Worm (Caenorhabditis elegans) whole organism, L3 larva: ENCODE results near the gene Y54G11A.14.
A peak's percentile ranks its signal among the peaks of the same experiment; 100 is the strongest.

ENCODE experiments used
- R02D3.7 ChIP-seq: fragments of 150-350 bp; optimal IDR thresholded peaks from 2 replicates; lab custom pipeline; 2014; ENCODE audit warnings: missing biosample characterization, missing genetic modification characterization
- aly-2 ChIP-seq: fragments of 150-350 bp; optimal IDR thresholded peaks from 2 replicates; lab custom pipeline; 2014; ENCODE audit warnings: missing biosample characterization, missing genetic modification characterization
- ama-1 ChIP-seq: fragments of 150-350 bp; optimal IDR thresholded peaks from 2 replicates; lab custom pipeline; 2018
- ceh-28 ChIP-seq: fragments of 150-350 bp; optimal IDR thresholded peaks from 2 replicates; lab custom pipeline; 2014; ENCODE audit warnings: missing biosample characterization, missing genetic modification reagents, missing genetic modification characterization
- ceh-9 ChIP-seq: sonication (generic microtip); optimal IDR thresholded peaks from 2 replicates; lab custom pipeline; 2018; ENCODE audit warnings: missing biosample characterization, missing genetic modification characterization
- daf-12 ChIP-seq: fragments of 150-350 bp; optimal IDR thresholded peaks from 2 replicates; lab custom pipeline; 2014; ENCODE audit warnings: missing biosample characterization, missing genetic modification reagents, missing genetic modification characterization
- egl-27 ChIP-seq: sonication (generic microtip); optimal IDR thresholded peaks from 4 replicates; lab custom pipeline; 2017; ENCODE audit warnings: missing biosample characterization, missing genetic modification reagents, missing genetic modification characterization
- egl-5 ChIP-seq: fragments of 150-350 bp; optimal IDR thresholded peaks from 2 replicates; lab custom pipeline; 2017; ENCODE audit warnings: missing biosample characterization, missing genetic modification reagents, missing genetic modification characterization, inconsistent platforms
- elt-2 ChIP-seq: sonication (generic microtip); optimal IDR thresholded peaks from 2 replicates; lab custom pipeline; 2016; ENCODE audit warnings: missing genetic modification reagents, mild to moderate bottlenecking, missing genetic modification characterization, missing compliant biosample characterization
- eor-1 ChIP-seq, 2 experiments: fragments of 150-350 bp; optimal IDR thresholded peaks; 2 replicates each; lab custom pipeline; 2014 to 2018; ENCODE audit warnings: missing biosample characterization in 2 of 2, missing genetic modification characterization in 2 of 2
- fos-1 ChIP-seq: fragments of 150-350 bp; optimal IDR thresholded peaks from 2 replicates; lab custom pipeline; 2014; ENCODE audit warnings: missing biosample characterization, missing genetic modification characterization
- hmg-11 ChIP-seq: sonication (generic microtip); optimal IDR thresholded peaks from 2 replicates; lab custom pipeline; 2016; ENCODE audit warnings: missing genetic modification characterization, missing compliant biosample characterization
- lin-15B ChIP-seq: fragments of 150-350 bp; optimal IDR thresholded peaks from 2 replicates; lab custom pipeline; 2014; ENCODE audit warnings: missing biosample characterization, missing genetic modification characterization
- lin-39 ChIP-seq: fragments of 150-350 bp; optimal IDR thresholded peaks from 2 replicates; lab custom pipeline; 2018; ENCODE audit warnings: missing biosample characterization, missing genetic modification reagents, missing genetic modification characterization
- nfya-1 ChIP-seq: sonication (generic microtip); optimal IDR thresholded peaks from 2 replicates; lab custom pipeline; 2017; ENCODE audit warnings: missing genetic modification characterization, mild to moderate bottlenecking, missing compliant biosample characterization, antibody characterized with exemption, moderate library complexity; ENCODE audit not compliant: insufficient read depth
- nhr-28 ChIP-seq: fragments of 150-350 bp; optimal IDR thresholded peaks from 2 replicates; lab custom pipeline; 2014; ENCODE audit warnings: missing biosample characterization, missing genetic modification characterization
- nhr-67 ChIP-seq: fragments of 150-350 bp; optimal IDR thresholded peaks from 2 replicates; lab custom pipeline; 2014; ENCODE audit warnings: missing biosample characterization, missing genetic modification characterization
- nhr-77 ChIP-seq: fragments of 150-350 bp; optimal IDR thresholded peaks from 2 replicates; lab custom pipeline; 2014; ENCODE audit warnings: missing biosample characterization, missing genetic modification characterization
- pha-4 ChIP-seq: fragments of 150-350 bp; optimal IDR thresholded peaks from 2 replicates; lab custom pipeline; 2014; ENCODE audit warnings: missing biosample characterization, missing genetic modification reagents, missing genetic modification characterization
- skn-1 ChIP-seq: fragments of 150-350 bp; optimal IDR thresholded peaks from 2 replicates; lab custom pipeline; 2014; ENCODE audit warnings: missing biosample characterization, missing genetic modification characterization
- tbx-2 ChIP-seq: sonication (generic microtip); optimal IDR thresholded peaks from 2 replicates; lab custom pipeline; 2016; ENCODE audit warnings: mild to moderate bottlenecking, missing genetic modification characterization, missing compliant biosample characterization
- zag-1 ChIP-seq: fragments of 150-350 bp; optimal IDR thresholded peaks from 2 replicates; lab custom pipeline; 2014; ENCODE audit warnings: missing biosample characterization, missing genetic modification characterization
- ztf-11 ChIP-seq: fragments of 150-350 bp; optimal IDR thresholded peaks from 2 replicates; lab custom pipeline; 2014; ENCODE audit warnings: missing biosample characterization, missing genetic modification characterization

The Y54G11A.14 gene

DNA sequence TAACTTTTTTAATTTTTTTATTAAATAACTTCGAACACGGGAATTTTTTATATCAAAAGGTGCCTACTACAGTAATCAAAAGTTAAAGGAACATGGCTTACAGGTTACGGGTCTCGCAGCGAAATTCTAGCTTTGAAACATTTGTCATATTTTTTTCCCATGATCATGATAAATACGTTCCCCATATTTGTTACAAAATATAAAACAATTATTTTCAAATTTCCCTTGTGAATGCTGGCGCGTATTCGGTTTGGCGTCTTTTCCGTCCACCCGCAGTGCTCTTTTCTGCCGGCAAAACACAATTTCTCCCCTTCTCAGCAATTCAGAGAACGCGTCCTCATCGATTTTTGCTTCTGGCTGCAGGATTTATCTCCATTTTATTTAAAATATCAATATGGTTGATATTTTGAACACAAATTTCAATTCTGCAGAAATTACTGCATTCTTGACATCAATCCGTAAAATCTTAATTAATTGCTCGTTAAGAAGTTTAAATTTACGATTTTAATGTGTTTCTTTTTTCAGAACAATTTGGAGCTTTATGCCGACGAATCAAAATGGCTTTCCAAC lies 47.3 kb downstream of the Y54G11A.14 start, which contains the start of gene imb-2:
Gene imb-2, plus strand, starts transcription at position 520 of the 570 bp plus-strand sequence.
- TF ChIP-seq tbx-2 (tag; lab: Kevin White, UChicago) (no peak), R02D3.7 (tag; lab: Kevin White, UChicago) (no peak), lin-15B (peak; percentile 70), hmg-11 (tag; lab: Kevin White, UChicago) (peak; percentile 66), daf-12 (tag; lab: Kevin White, UChicago) (no peak), ama-1 (lab: Kevin White, UChicago) (no peak), nhr-67 (tag; lab: Kevin White, UChicago) (no peak), nhr-77 (tag; lab: Kevin White, UChicago) (no peak), nfya-1 (tag; lab: Kevin White, UChicago) (peak; percentile 73), ztf-11 (tag; lab: Kevin White, UChicago) (no peak), nhr-28 (tag; lab: Kevin White, UChicago) (no peak), egl-5 (no peak), elt-2 (tag; lab: Kevin White, UChicago) (peak; percentile 18), skn-1 (tag; lab: Kevin White, UChicago) (peak; percentile 13), ceh-28 (tag; lab: Kevin White, UChicago) (peak; percentile 17), pha-4 (tag; lab: Kevin White, UChicago) (peak; percentile 77), ceh-9 (no peak), eor-1 (tag; optimal IDR thresholded peaks at IDR 0.05; lab: Kevin White, UChicago) (no peak), lin-39 (tag; lab: Kevin White, UChicago) (peak; percentile 71), aly-2 (tag; lab: Kevin White, UChicago) (no peak), fos-1 (tag; lab: Kevin White, UChicago) (no peak), egl-27 (no peak), zag-1 (tag; lab: Kevin White, UChicago) (no peak)
